Fruit fly (Drosophila melanogaster) whole organism, embryonic: ENCODE results near the gene Eig71Ei.

Source experiments
- CG11696 ChIP-seq: fragments of 200-800 bp; sonication (Bioruptor generic); IDR thresholded peaks from 2 replicates; pipeline ENCODE4 v1.3.6; 2022; ENCODE audit warnings: missing biosample characterization, missing genetic modification characterization
- CG12071 ChIP-seq: fragments of 200-800 bp; sonication (Bioruptor generic); optimal IDR thresholded peaks from 3 replicates; lab custom pipeline; 2018; ENCODE audit warnings: missing biosample characterization, mild to moderate bottlenecking, missing genetic modification characterization
- CG12104 ChIP-seq: fragments of 200-800 bp; sonication (Bioruptor generic); optimal IDR thresholded peaks from 3 replicates; lab custom pipeline; 2016; ENCODE audit warnings: missing biosample characterization, missing genetic modification characterization
- CG12236 ChIP-seq: fragments of 200-800 bp; sonication (Bioruptor generic); optimal IDR thresholded peaks from 2 replicates; lab custom pipeline; 2016; ENCODE audit warnings: missing biosample characterization, missing genetic modification characterization
- CG12769 ChIP-seq: fragments of 200-800 bp; sonication (Bioruptor generic); optimal IDR thresholded peaks from 2 replicates; lab custom pipeline; 2019; ENCODE audit warnings: missing biosample characterization, mild to moderate bottlenecking, missing genetic modification characterization, moderate library complexity
- CG15479 ChIP-seq: fragments of 200-800 bp; sonication (Bioruptor generic); optimal IDR thresholded peaks from 3 replicates; lab custom pipeline; 2019; ENCODE audit warnings: missing biosample characterization, mild to moderate bottlenecking, missing genetic modification characterization, moderate library complexity
- CG1603 ChIP-seq: fragments of 200-800 bp; sonication (Bioruptor generic); optimal IDR thresholded peaks from 2 replicates; lab custom pipeline; 2019; ENCODE audit warnings: missing biosample characterization, mild to moderate bottlenecking, missing genetic modification characterization, moderate library complexity
- CG2678 ChIP-seq: fragments of 200-800 bp; sonication (Bioruptor generic); optimal IDR thresholded peaks from 3 replicates; lab custom pipeline; 2019; ENCODE audit warnings: missing biosample characterization, mild to moderate bottlenecking, missing genetic modification characterization, moderate library complexity
- CG3407 ChIP-seq: fragments of 200-800 bp; sonication (Bioruptor generic); optimal IDR thresholded peaks from 2 replicates; lab custom pipeline; 2018; ENCODE audit warnings: missing biosample characterization, mild to moderate bottlenecking, missing genetic modification characterization
- CG4360 ChIP-seq: fragments of 200-800 bp; sonication (Bioruptor generic); IDR thresholded peaks from 2 replicates; pipeline ENCODE4 v1.3.6; 2022; ENCODE audit warnings: missing biosample characterization, missing genetic modification characterization
- CG4707 ChIP-seq: fragments of 200-800 bp; sonication (Bioruptor generic); optimal IDR thresholded peaks from 2 replicates; lab custom pipeline; 2018; ENCODE audit warnings: missing biosample characterization, mild to moderate bottlenecking, missing genetic modification characterization, moderate library complexity
- CG4820 ChIP-seq: fragments of 200-800 bp; sonication (Bioruptor generic); optimal IDR thresholded peaks from 3 replicates; lab custom pipeline; 2016; ENCODE audit warnings: missing biosample characterization, missing genetic modification characterization
- CG5180 ChIP-seq: fragments of 200-800 bp; sonication (Bioruptor generic); optimal IDR thresholded peaks from 3 replicates; lab custom pipeline; 2017; ENCODE audit warnings: missing biosample characterization, missing genetic modification characterization, mild to moderate bottlenecking, moderate library complexity, missing genetic modification reagents
- CG5245 ChIP-seq: fragments of 200-800 bp; sonication (Bioruptor generic); optimal IDR thresholded peaks from 3 replicates; lab custom pipeline; 2016; ENCODE audit warnings: missing biosample characterization, missing genetic modification characterization
- CG6765 ChIP-seq: fragments of 200-800 bp; sonication (Bioruptor generic); optimal IDR thresholded peaks from 3 replicates; lab custom pipeline; 2017; ENCODE audit warnings: missing biosample characterization, mild to moderate bottlenecking, missing genetic modification characterization
- CG6813 ChIP-seq: fragments of 200-800 bp; sonication (Bioruptor generic); optimal IDR thresholded peaks from 2 replicates; lab custom pipeline; 2017; ENCODE audit warnings: missing biosample characterization, missing genetic modification characterization, mild to moderate bottlenecking, moderate library complexity, missing genetic modification reagents
- CG6854 ChIP-seq: fragments of 200-800 bp; sonication (Bioruptor generic); optimal IDR thresholded peaks from 3 replicates; lab custom pipeline; 2017; ENCODE audit warnings: missing biosample characterization, mild to moderate bottlenecking, missing genetic modification characterization
- CG8924 ChIP-seq: fragments of 200-800 bp; optimal IDR thresholded peaks from 3 replicates; lab custom pipeline; 2019; ENCODE audit warnings: missing biosample characterization, mild to moderate bottlenecking, missing genetic modification characterization, moderate library complexity
- CG8944 ChIP-seq: fragments of 200-800 bp; sonication (Bioruptor generic); optimal IDR thresholded peaks from 3 replicates; lab custom pipeline; 2016; ENCODE audit warnings: missing biosample characterization, missing genetic modification characterization
- CG9932 ChIP-seq: fragments of 200-800 bp; sonication (Bioruptor generic); IDR thresholded peaks from 2 replicates; pipeline ENCODE4 v1.3.6; 2022; ENCODE audit warnings: missing biosample characterization, missing genetic modification characterization
- Chrac-16 ChIP-seq: fragments of 200-800 bp; sonication (Bioruptor generic); optimal IDR thresholded peaks from 3 replicates; lab custom pipeline; 2016; ENCODE audit warnings: missing biosample characterization, missing genetic modification characterization
- CoRest ChIP-seq: fragments of 200-800 bp; sonication (Bioruptor generic); optimal IDR thresholded peaks from 3 replicates; lab custom pipeline; 2018; ENCODE audit warnings: missing biosample characterization, mild to moderate bottlenecking, missing genetic modification characterization, moderate library complexity
- D19A ChIP-seq: fragments of 200-800 bp; optimal IDR thresholded peaks from 3 replicates; lab custom pipeline; 2019; ENCODE audit warnings: missing biosample characterization, mild to moderate bottlenecking, missing genetic modification characterization, moderate library complexity
- Drgx ChIP-seq: fragments of 200-800 bp; sonication (Bioruptor generic); IDR thresholded peaks from 2 replicates; pipeline ENCODE4 v1.3.6; 2022; ENCODE audit warnings: missing biosample characterization, missing genetic modification characterization
- Hr78 ChIP-seq, 2 experiments: fragments of 200-800 bp in 1 of 2; fragments of >200 bp in 1 of 2; sonication (Bioruptor generic) in 1 of 2; optimal IDR thresholded peaks; 2 replicates each; lab custom pipeline; 2017 to 2019; ENCODE audit warnings: missing biosample characterization in 2 of 2, missing genetic modification characterization in 2 of 2, mild to moderate bottlenecking in 1 of 2, moderate library complexity in 1 of 2
- Jarid2 ChIP-seq: fragments of 200-800 bp; sonication (Bioruptor generic); optimal IDR thresholded peaks from 3 replicates; lab custom pipeline; 2017; ENCODE audit warnings: mild to moderate bottlenecking, missing biosample characterization, missing genetic modification reagents, missing genetic modification characterization
- Mad ChIP-seq: fragments of 200-800 bp; sonication (Bioruptor generic); optimal IDR thresholded peaks from 2 replicates; lab custom pipeline; 2016; ENCODE audit warnings: missing biosample characterization, missing genetic modification characterization
- Med ChIP-seq: fragments of 200-800 bp; sonication (Bioruptor generic); peaks from one replicate; lab custom pipeline; 2016; ENCODE audit warnings: missing biosample characterization, missing genetic modification characterization, mild to moderate bottlenecking, inconsistent platforms, moderate library complexity
- Opbp ChIP-seq: fragments of 200-800 bp; sonication (Bioruptor generic); IDR thresholded peaks from 3 replicates; pipeline ENCODE4 v1.3.6; 2022; ENCODE audit warnings: missing biosample characterization, missing genetic modification characterization; ENCODE audit not compliant: partially characterized antibody
- Trl ChIP-seq, 3 experiments: fragments of >200 bp in 2 of 3; fragments of 200-800 bp in 1 of 3; sonication (Bioruptor generic) in 1 of 3; optimal IDR thresholded peaks; 2 replicates in 1 of 3; 3 replicates in 2 of 3; lab custom pipeline; 2016 to 2017; ENCODE audit warnings: missing biosample characterization in 1 of 3, missing genetic modification characterization in 1 of 3
- abd-A ChIP-seq: fragments of 200-800 bp; sonication (Bioruptor generic); optimal IDR thresholded peaks from 3 replicates; lab custom pipeline; 2019; ENCODE audit warnings: missing biosample characterization, mild to moderate bottlenecking, missing genetic modification characterization, moderate library complexity
- bbx ChIP-seq: fragments of 200-800 bp; sonication (Bioruptor generic); IDR thresholded peaks from 2 replicates; pipeline ENCODE4 v1.3.6; 2022; ENCODE audit warnings: missing biosample characterization, missing genetic modification characterization; ENCODE audit not compliant: partially characterized antibody
- chinmo ChIP-seq: fragments of 200-800 bp; sonication (Bioruptor generic); IDR thresholded peaks from 4 replicates; pipeline ENCODE4 v1.3.6; 2022; ENCODE audit warnings: missing biosample characterization, missing genetic modification characterization; ENCODE audit not compliant: partially characterized antibody
- chm ChIP-seq: fragments of 200-800 bp; sonication (Bioruptor generic); IDR thresholded peaks from 2 replicates; pipeline ENCODE4 v1.3.6; 2022; ENCODE audit warnings: missing biosample characterization, missing genetic modification characterization
- dmrt11E ChIP-seq: fragments of 200-800 bp; sonication (Bioruptor generic); optimal IDR thresholded peaks from 3 replicates; lab custom pipeline; 2018; ENCODE audit warnings: missing biosample characterization, mild to moderate bottlenecking, missing genetic modification characterization, moderate library complexity
- exex ChIP-seq: fragments of 200-800 bp; sonication (Bioruptor generic); optimal IDR thresholded peaks from 4 replicates; lab custom pipeline; 2018; ENCODE audit warnings: missing biosample characterization, mild to moderate bottlenecking, missing genetic modification characterization, moderate library complexity
- fd64A ChIP-seq: fragments of 200-800 bp; sonication (Bioruptor generic); optimal IDR thresholded peaks from 3 replicates; lab custom pipeline; 2018; ENCODE audit warnings: missing biosample characterization, mild to moderate bottlenecking, missing genetic modification characterization
- gcm ChIP-seq: fragments of 200-800 bp; sonication (Bioruptor generic); optimal IDR thresholded peaks from 2 replicates; lab custom pipeline; 2019; ENCODE audit warnings: missing biosample characterization, mild to moderate bottlenecking, missing genetic modification characterization, moderate library complexity
- klu ChIP-seq: fragments of 200-800 bp; sonication (Bioruptor generic); IDR thresholded peaks from 2 replicates; pipeline ENCODE4 v1.3.6; 2022; ENCODE audit warnings: missing biosample characterization, missing genetic modification characterization
- kni ChIP-seq: fragments of 200-800 bp; sonication (Bioruptor generic); optimal IDR thresholded peaks from 3 replicates; lab custom pipeline; 2017; ENCODE audit warnings: mild to moderate bottlenecking, missing biosample characterization, missing genetic modification reagents, missing genetic modification characterization
- lmd ChIP-seq: fragments of 200-800 bp; sonication (Bioruptor generic); IDR thresholded peaks from 2 replicates; pipeline ENCODE4 v1.3.6; 2022; ENCODE audit warnings: missing biosample characterization, missing genetic modification characterization
- pros ChIP-seq: fragments of 200-800 bp; sonication (Bioruptor generic); optimal IDR thresholded peaks from 3 replicates; lab custom pipeline; 2019; ENCODE audit warnings: missing biosample characterization, mild to moderate bottlenecking, missing genetic modification characterization, moderate library complexity
- psq ChIP-seq: fragments of 200-800 bp; sonication (Bioruptor generic); optimal IDR thresholded peaks from 2 replicates; lab custom pipeline; 2017; ENCODE audit warnings: missing biosample characterization, missing genetic modification characterization
- sim ChIP-seq: fragments of 200-800 bp; sonication (Bioruptor generic); IDR thresholded peaks from 2 replicates; pipeline ENCODE4 v1.3.6; 2022; ENCODE audit warnings: missing biosample characterization, missing genetic modification characterization
- sob ChIP-seq: fragments of 200-800 bp; sonication (Bioruptor generic); IDR thresholded peaks from 2 replicates; pipeline ENCODE4 v1.3.6; 2022; ENCODE audit warnings: missing biosample characterization, missing genetic modification characterization
- sqz ChIP-seq: fragments of 200-800 bp; sonication (Bioruptor generic); optimal IDR thresholded peaks from 3 replicates; lab custom pipeline; 2018; ENCODE audit warnings: missing biosample characterization, mild to moderate bottlenecking, missing genetic modification characterization
- tap ChIP-seq: fragments of 200-800 bp; optimal IDR thresholded peaks from 3 replicates; lab custom pipeline; 2019; ENCODE audit warnings: missing biosample characterization, mild to moderate bottlenecking, missing genetic modification characterization, moderate library complexity
- tgo ChIP-seq: fragments of 200-800 bp; sonication (Bioruptor generic); IDR thresholded peaks from 3 replicates; pipeline ENCODE4 v1.3.6; 2022; ENCODE audit warnings: missing biosample characterization, missing genetic modification characterization

Gene Eig71Ei

dm6 chr3L:15699626-15700337 lies 40.3 kb downstream of the Eig71Ei start, which contains the start of gene comm2 (continued):
- TF ChIP-seq fd64A (GFP tag; lab: Kevin White, UChicago) (peak; percentile 15), CG2678 (peak; percentile 8), Hr78 (GFP tag; optimal IDR thresholded peaks at IDR 0.05; lab: Kevin White, UChicago) (peak in 1 of 2 experiments; percentile 54), exex (tag; lab: Kevin White, UChicago) (no peak), CG8924 (tag; lab: Kevin White, UChicago) (peak; percentile 2), psq (no peak), CG15479 (GFP tag; lab: Kevin White, UChicago) (peak; percentile 70), sim (GFP tag; lab: Robert Waterston, UW) (no peak), CG12769 (tag; lab: Kevin White, UChicago) (peak; percentile 94), gcm (GFP tag; lab: Kevin White, UChicago) (peak; percentile 8), CoRest (no peak), Drgx (GFP tag; lab: Robert Waterston, UW) (0 out of 2 replicates have a peak, but pooled peaks have one; percentile 29), CG4360 (GFP tag; lab: Robert Waterston, UW) (0 out of 2 replicates have a peak, but pooled peaks have one; percentile 28), CG12104 (no peak), CG6765 (GFP tag; lab: Kevin White, UChicago) (no peak), Jarid2 (GFP tag; lab: Kevin White, UChicago) (peak; percentile 99), bbx (peak; percentile 70), chinmo (GFP tag; lab: Robert Waterston, UW) (peak; percentile 89; the same call in 3 of the 4 replicates), CG5180 (GFP tag; lab: Kevin White, UChicago) (peak; percentile 30), Mad (GFP tag; lab: Kevin White, UChicago) (peak; percentile 14), Chrac-16 (no peak), tap (no peak), Opbp (peak; percentile 69; the same call in 2 of the 3 replicates), CG5245 (GFP tag; lab: Kevin White, UChicago) (no peak), D19A (peak; percentile 8), CG11696 (GFP tag; lab: Robert Waterston, UW) (no peak), CG1603 (tag; lab: Kevin White, UChicago) (no peak), kni (GFP tag; lab: Kevin White, UChicago) (peak; percentile 89), sob (GFP tag; lab: Robert Waterston, UW) (peak; percentile 24; the same call in 1 of the 2 replicates), CG12071 (GFP tag; lab: Kevin White, UChicago) (peak; percentile 15), CG3407 (no peak), CG12236 (no peak), klu (GFP tag; lab: Robert Waterston, UW) (no peak), CG8944 (no peak), dmrt11E (tag; lab: Kevin White, UChicago) (no peak), tgo (GFP tag; lab: Robert Waterston, UW) (no peak), Trl (optimal IDR thresholded peaks at IDR 0.05; lab: Kevin White, UChicago) (peak; percentile 83 to 93), Trl (GFP tag; optimal IDR thresholded peaks at IDR 0.05; lab: Kevin White, UChicago) (no peak), CG4820 (GFP tag; lab: Kevin White, UChicago) (no peak), CG6854 (GFP tag; lab: Kevin White, UChicago) (no peak), CG9932 (GFP tag; lab: Robert Waterston, UW) (0 out of 2 replicates have a peak, but pooled peaks have one; percentile 5), CG6813 (GFP tag; lab: Kevin White, UChicago) (no peak), Med (GFP tag; lab: Kevin White, UChicago) (peak; percentile 74), abd-A (tag; lab: Kevin White, UChicago) (no peak), lmd (GFP tag; lab: Robert Waterston, UW) (no peak), CG4707 (peak; percentile 1), pros (GFP tag; lab: Kevin White, UChicago) (peak; percentile 98), sqz (GFP tag; lab: Kevin White, UChicago) (no peak), chm (GFP tag; lab: Robert Waterston, UW) (peak; percentile 88)
